Fruit fly (Drosophila melanogaster): ENCODE measurements around the gene CG4950.

Gene CG4950

dm6 chr3L:16303078-16303477 is 35.1 kb upstream of the CG4950 start, which contains the start of gene CG13044:
Gene CG13044 (minus strand): TSS chr3L:16303178.
- peak; percentile 41 for TF ChIP-seq Blimp-1 (GFP tag; optimal IDR thresholded peaks at IDR 0.05)
- no peak for TF ChIP-seq Hr38 (GFP tag; optimal IDR thresholded peaks at IDR 0.05)
- TF ChIP-seq CG6808 (GFP tag; optimal IDR thresholded peaks at IDR 0.05): no peak
- TF ChIP-seq CG11762 (GFP tag; optimal IDR thresholded peaks at IDR 0.05; ENCODE audit: insufficient read depth): no peak

dm6 chr3L:16301153-16301552 is 33.2 kb upstream of the CG4950 start, which contains the start of gene CG4982:
Gene CG4982 (plus strand): TSS chr3L:16301453.
- TF ChIP-seq fkh (GFP tag; optimal IDR thresholded peaks at IDR 0.05) (no peak), spab (GFP tag; optimal IDR thresholded peaks at IDR 0.05) (no peak), Lpt (GFP tag; optimal IDR thresholded peaks at IDR 0.05) (no peak), CG3032 (tag; optimal IDR thresholded peaks at IDR 0.05) (no peak), Ets21C (GFP tag; optimal IDR thresholded peaks at IDR 0.05) (no peak), cyc (GFP tag; optimal IDR thresholded peaks at IDR 0.05) (no peak), CG6163 (GFP tag; IDR thresholded peaks at IDR 0.05) (no peak), Eip93F (GFP tag; optimal IDR thresholded peaks at IDR 0.05) (no peak), fd59A (GFP tag; optimal IDR thresholded peaks at IDR 0.05) (no peak), Sox15 (GFP tag; optimal IDR thresholded peaks at IDR 0.05) (no peak), CG6854 (GFP tag; optimal IDR thresholded peaks at IDR 0.05) (no peak), pdm3 (GFP tag; optimal IDR thresholded peaks at IDR 0.05) (no peak), OdsH (GFP tag; optimal IDR thresholded peaks at IDR 0.05) (no peak), Met (GFP tag; optimal IDR thresholded peaks at IDR 0.05) (no peak), CG32006 (GFP tag; optimal IDR thresholded peaks at IDR 0.05) (no peak), Gug (GFP tag; IDR thresholded peaks at IDR 0.05) (no peak), eg (GFP tag; IDR thresholded peaks at IDR 0.05) (no peak), achi (GFP tag; optimal IDR thresholded peaks at IDR 0.05) (no peak), CG9139 (GFP tag; optimal IDR thresholded peaks at IDR 0.05) (no peak)

dm6 chr3L:16295447-16295846 is 27.5 kb upstream of the CG4950 start, which contains the start of gene CG4962:
Gene CG4962 (minus strand): TSS chr3L:16295547.
- no peak for TF ChIP-seq CG15336 (GFP tag; IDR thresholded peaks at IDR 0.05)
- TF ChIP-seq CG7368 (GFP tag; optimal IDR thresholded peaks at IDR 0.05): no peak
- no peak for TF ChIP-seq Ets21C (GFP tag; optimal IDR thresholded peaks at IDR 0.05)
- TF ChIP-seq CG11762 (GFP tag; optimal IDR thresholded peaks at IDR 0.05; ENCODE audit: insufficient read depth): no peak
- no peak for TF ChIP-seq dac (GFP tag; optimal IDR thresholded peaks at IDR 0.05)
- TF ChIP-seq CG6808 (GFP tag; optimal IDR thresholded peaks at IDR 0.05): no peak
- no peak for TF ChIP-seq fd59A (GFP tag; optimal IDR thresholded peaks at IDR 0.05)
- TF ChIP-seq salr (GFP tag; optimal IDR thresholded peaks at IDR 0.05): no peak
- TF ChIP-seq CG32006 (GFP tag; optimal IDR thresholded peaks at IDR 0.05): no peak
- TF ChIP-seq CG1621 (tag; optimal IDR thresholded peaks at IDR 0.05): no peak
- TF ChIP-seq CG16779 (tag; optimal IDR thresholded peaks at IDR 0.05): no peak
- no peak for TF ChIP-seq CG34406 (GFP tag; optimal IDR thresholded peaks at IDR 0.05)
- no peak for TF ChIP-seq CG6163 (GFP tag; IDR thresholded peaks at IDR 0.05)
- no peak for TF ChIP-seq CG4318 (GFP tag; optimal IDR thresholded peaks at IDR 0.05)
- TF ChIP-seq lz (GFP tag; optimal IDR thresholded peaks at IDR 0.05): no peak
- no peak for TF ChIP-seq cyc (GFP tag; optimal IDR thresholded peaks at IDR 0.05)
- TF ChIP-seq vri (GFP tag; optimal IDR thresholded peaks at IDR 0.05): no peak
- no peak for TF ChIP-seq Sox102F (GFP tag; optimal IDR thresholded peaks at IDR 0.05)
- no peak for TF ChIP-seq ss (GFP tag; optimal IDR thresholded peaks at IDR 0.05)
- TF ChIP-seq CG3032 (tag; optimal IDR thresholded peaks at IDR 0.05): no peak

dm6 chr3L:16291678-16292077 is 23.7 kb upstream of the CG4950 start:
- TF ChIP-seq Ets21C (GFP tag; optimal IDR thresholded peaks at IDR 0.05) (no peak), CG3919 (GFP tag; optimal IDR thresholded peaks at IDR 0.05) (peak; percentile 22), CG6163 (GFP tag; IDR thresholded peaks at IDR 0.05) (0 out of 3 replicates have a peak, but pooled peaks have one; percentile 30)
